Worm (Caenorhabditis elegans) whole organism, early embryonic: Measurements from ENCODE around the gene ddn-1.

Experiments
- B0310.2 ChIP-seq: sonication (generic microtip); optimal IDR thresholded peaks from 2 replicates; lab custom pipeline; 2016; ENCODE audit warnings: mild to moderate bottlenecking, missing genetic modification characterization, missing compliant biosample characterization
- F13C5.2 ChIP-seq: sonication (generic microtip); optimal IDR thresholded peaks from 2 replicates; lab custom pipeline; 2017; ENCODE audit warnings: mild to moderate bottlenecking, missing genetic modification characterization, inconsistent platforms, missing compliant biosample characterization
- ama-1 ChIP-seq: fragments of 150-350 bp; optimal IDR thresholded peaks from 2 replicates; lab custom pipeline; 2014
- ceh-13 ChIP-seq: fragments of 200-800 bp; sonication (Bioruptor generic); optimal IDR thresholded peaks from 2 replicates; lab custom pipeline; 2018; ENCODE audit warnings: mild to moderate bottlenecking, missing genetic modification characterization, missing compliant biosample characterization
- flt-1 ChIP-seq: fragments of 200-800 bp; sonication (Bioruptor generic); IDR thresholded peaks from 2 replicates; pipeline ENCODE4 v1.3.6; 2022; ENCODE audit warnings: missing genetic modification characterization, missing compliant biosample characterization
- hmbx-1 ChIP-seq: sonication (generic microtip); optimal IDR thresholded peaks from 2 replicates; lab custom pipeline; 2016; ENCODE audit warnings: mild to moderate bottlenecking, missing genetic modification characterization, missing compliant biosample characterization
- hmg-4 ChIP-seq: fragments of 200-800 bp; sonication (Bioruptor generic); optimal IDR thresholded peaks from 2 replicates; lab custom pipeline; 2018; ENCODE audit warnings: mild to moderate bottlenecking, missing genetic modification characterization, missing compliant biosample characterization
- hnd-1 ChIP-seq: sonication (generic microtip); optimal IDR thresholded peaks from 2 replicates; lab custom pipeline; 2016; ENCODE audit warnings: missing genetic modification characterization, missing compliant biosample characterization
- pes-1 ChIP-seq: fragments of 200-800 bp; sonication (Bioruptor generic); IDR thresholded peaks from 2 replicates; pipeline ENCODE4 v1.3.6; 2022; ENCODE audit warnings: missing genetic modification reagents, missing genetic modification characterization, missing compliant biosample characterization
- scrt-1 ChIP-seq: fragments of 200-800 bp; sonication (Bioruptor generic); IDR thresholded peaks from 2 replicates; pipeline ENCODE4 v1.3.6; 2022; ENCODE audit warnings: missing genetic modification characterization, missing compliant biosample characterization
- tra-4 ChIP-seq: sonication (generic microtip); optimal IDR thresholded peaks from 2 replicates; lab custom pipeline; 2017; ENCODE audit warnings: missing genetic modification characterization, missing compliant biosample characterization

DNA sequence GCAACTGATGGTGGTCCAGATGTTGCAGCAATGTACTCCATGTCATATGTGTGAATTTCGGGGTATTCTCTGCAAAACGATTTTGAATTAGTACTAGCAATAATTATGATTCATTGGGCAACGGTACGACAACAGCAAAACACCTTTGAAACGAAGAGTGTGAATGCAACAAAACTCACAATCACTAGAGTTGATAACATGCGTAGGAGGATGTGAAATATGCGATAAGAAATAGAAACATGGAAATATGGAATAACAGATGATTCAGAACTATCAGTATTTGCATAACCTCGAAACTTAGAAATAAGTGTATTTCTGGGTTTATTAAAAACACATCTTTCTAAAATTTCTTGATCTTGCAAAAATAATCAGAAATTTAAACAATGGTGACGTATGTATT lies 35.2 kb upstream of the ddn-1 start:
- TF ChIP-seq ama-1 (lab: Kevin White, UChicago) = no peak
- no peak for TF ChIP-seq hmbx-1 (tag; lab: Kevin White, UChicago)
- TF ChIP-seq ceh-13 (GFP tag; lab: Kevin White, UChicago) = no peak
- no peak for TF ChIP-seq tra-4 (tag; lab: Kevin White, UChicago)
- no peak for TF ChIP-seq pes-1
- TF ChIP-seq flt-1 (GFP tag; lab: Robert Waterston, UW) = no peak
- no peak for TF ChIP-seq hnd-1 (tag; lab: Kevin White, UChicago)
- no peak for TF ChIP-seq scrt-1 (GFP tag; lab: Robert Waterston, UW)
- TF ChIP-seq B0310.2 (tag; lab: Kevin White, UChicago) = no peak
- no peak for TF ChIP-seq hmg-4 (GFP tag; lab: Kevin White, UChicago)
- TF ChIP-seq F13C5.2 (tag; lab: Kevin White, UChicago) = no peak
